Worm (Caenorhabditis elegans) whole organism, L1 larva: ENCODE measurements around the gene nucl-1.

Experiments
- C04F5.9 ChIP-seq: sonication (generic microtip); optimal IDR thresholded peaks from 2 replicates; lab custom pipeline; 2016; ENCODE audit warnings: missing genetic modification characterization, missing compliant biosample characterization
- F16B12.6 ChIP-seq: fragments of 150-350 bp; optimal IDR thresholded peaks from 2 replicates; lab custom pipeline; 2014; ENCODE audit warnings: missing biosample characterization, missing genetic modification characterization
- Y116A8C.19 ChIP-seq: sonication (generic microtip); optimal IDR thresholded peaks from 2 replicates; lab custom pipeline; 2016; ENCODE audit warnings: missing compliant biosample characterization, missing genetic modification characterization, borderline replicate concordance
- alr-1 ChIP-seq: fragments of 200-800 bp; sonication (Bioruptor generic); optimal IDR thresholded peaks from 2 replicates; lab custom pipeline; 2018; ENCODE audit warnings: borderline replicate concordance, mild to moderate bottlenecking, missing genetic modification characterization, missing compliant biosample characterization
- ama-1 ChIP-seq: fragments of 150-350 bp; optimal IDR thresholded peaks from 2 replicates; lab custom pipeline; 2014
- blmp-1 ChIP-seq: fragments of 150-350 bp; optimal IDR thresholded peaks from 2 replicates; lab custom pipeline; 2014; ENCODE audit warnings: missing biosample characterization, missing genetic modification characterization
- ceh-63 ChIP-seq: fragments of 200-800 bp; sonication (Bioruptor generic); optimal IDR thresholded peaks from 2 replicates; lab custom pipeline; 2018; ENCODE audit warnings: mild to moderate bottlenecking, missing genetic modification characterization, missing compliant biosample characterization
- ceh-8 ChIP-seq: fragments of 200-800 bp; sonication (Bioruptor generic); optimal IDR thresholded peaks from 2 replicates; lab custom pipeline; 2018; ENCODE audit warnings: mild to moderate bottlenecking, missing genetic modification characterization, moderate library complexity, missing compliant biosample characterization
- ceh-82 ChIP-seq, 3 experiments: fragments of 150-350 bp in 1 of 3; sonication (generic microtip) in 2 of 3; optimal IDR thresholded peaks; 2 replicates each; lab custom pipeline; 2014 to 2017; ENCODE audit warnings: missing biosample characterization in 3 of 3, missing genetic modification characterization in 3 of 3
- ceh-90 ChIP-seq: sonication (generic microtip); optimal IDR thresholded peaks from 2 replicates; lab custom pipeline; 2016; ENCODE audit warnings: missing genetic modification characterization, missing compliant biosample characterization
- efl-1 ChIP-seq, 4 experiments: fragments of 150-350 bp; optimal IDR thresholded peaks in 3 of 4; peaks in 1 of 4; 1 replicate in 1 of 4; 2 replicates in 3 of 4; lab custom pipeline; 2014; ENCODE audit warnings: missing biosample characterization in 2 of 4, missing genetic modification characterization in 2 of 4, missing genetic modification reagents in 2 of 4
- egl-13 ChIP-seq: sonication (generic microtip); optimal IDR thresholded peaks from 2 replicates; lab custom pipeline; 2016; ENCODE audit warnings: missing genotype, missing genetic modification reagents, missing genetic modification characterization, missing compliant biosample characterization
- egl-27 ChIP-seq, 2 experiments: fragments of 150-350 bp in 1 of 2; sonication (generic microtip); optimal IDR thresholded peaks; 3 replicates each; lab custom pipeline; 2017 to 2018; ENCODE audit warnings: missing biosample characterization in 2 of 2, missing genetic modification characterization in 2 of 2, missing genetic modification reagents in 2 of 2
- elt-3 ChIP-seq, 6 experiments: fragments of 150-350 bp in 1 of 6; sonication (generic microtip); optimal IDR thresholded peaks; 2 replicates each; lab custom pipeline; 2017 to 2018; ENCODE audit warnings: missing biosample characterization in 6 of 6, missing genetic modification characterization in 6 of 6, inconsistent platforms in 1 of 6
- fkh-10 ChIP-seq: sonication (generic microtip); optimal IDR thresholded peaks from 2 replicates; lab custom pipeline; 2017; ENCODE audit warnings: missing biosample characterization, missing genetic modification reagents, missing genetic modification characterization
- fkh-4 ChIP-seq: sonication (generic microtip); optimal IDR thresholded peaks from 2 replicates; lab custom pipeline; 2016; ENCODE audit warnings: missing compliant biosample characterization, missing genetic modification characterization, borderline replicate concordance
- fos-1 ChIP-seq: fragments of 150-350 bp; optimal IDR thresholded peaks from 2 replicates; lab custom pipeline; 2014; ENCODE audit warnings: missing biosample characterization, missing genetic modification characterization
- grh-1 ChIP-seq: fragments of 200-800 bp; sonication (Bioruptor generic); IDR thresholded peaks from 2 replicates; pipeline ENCODE4 v1.3.6; 2022; ENCODE audit warnings: missing genetic modification reagents, missing genetic modification characterization, missing compliant biosample characterization
- irx-1 ChIP-seq: sonication (generic microtip); optimal IDR thresholded peaks from 2 replicates; lab custom pipeline; 2016; ENCODE audit warnings: missing genetic modification characterization, missing compliant biosample characterization
- lin-14 ChIP-seq: fragments of 200-800 bp; sonication (Bioruptor generic); optimal IDR thresholded peaks from 2 replicates; lab custom pipeline; 2018; ENCODE audit warnings: mild to moderate bottlenecking, missing genetic modification characterization, moderate library complexity, missing compliant biosample characterization
- lin-15B ChIP-seq: fragments of 150-350 bp; sonication (generic microtip); optimal IDR thresholded peaks from 3 replicates; lab custom pipeline; 2014; ENCODE audit warnings: missing biosample characterization, missing genetic modification characterization
- lin-35 ChIP-seq, 2 experiments: fragments of 150-350 bp; optimal IDR thresholded peaks; 2 replicates each; lab custom pipeline; 2014; ENCODE audit warnings: missing biosample characterization in 2 of 2, missing genetic modification characterization in 2 of 2, missing genetic modification reagents in 2 of 2
- lsy-2 ChIP-seq, 2 experiments: fragments of 150-350 bp; optimal IDR thresholded peaks; 2 replicates each; lab custom pipeline; 2014; ENCODE audit warnings: missing biosample characterization in 2 of 2, missing genetic modification characterization in 2 of 2
- mab-9 ChIP-seq: fragments of 200-800 bp; sonication (Bioruptor generic); IDR thresholded peaks from 2 replicates; pipeline ENCODE4 v1.3.6; 2022; ENCODE audit warnings: missing genetic modification reagents, missing genetic modification characterization, missing compliant biosample characterization
- mef-2 ChIP-seq: fragments of 150-350 bp; optimal IDR thresholded peaks from 2 replicates; lab custom pipeline; 2014; ENCODE audit warnings: missing biosample characterization, missing genetic modification characterization
- nhr-19 ChIP-seq: fragments of 200-800 bp; sonication (Bioruptor generic); conservative IDR thresholded peaks from 2 replicates; pipeline ENCODE4 v1.3.6; 2022; ENCODE audit warnings: missing genetic modification characterization, missing compliant biosample characterization
- nhr-85 ChIP-seq: sonication (generic microtip); peaks from one replicate; lab custom pipeline; 2016; ENCODE audit warnings: missing genetic modification characterization, inconsistent platforms, missing compliant biosample characterization
- nhr-90 ChIP-seq: sonication (generic microtip); optimal IDR thresholded peaks from 2 replicates; lab custom pipeline; 2016; ENCODE audit warnings: mild to moderate bottlenecking, missing genetic modification characterization, missing compliant biosample characterization; ENCODE audit not compliant: poor library complexity
- skn-1 ChIP-seq: fragments of 150-350 bp; optimal IDR thresholded peaks from 2 replicates; lab custom pipeline; 2014; ENCODE audit warnings: missing biosample characterization, missing genetic modification characterization
- snpc-4 ChIP-seq: fragments of 150-350 bp; optimal IDR thresholded peaks from 2 replicates; lab custom pipeline; 2014; ENCODE audit warnings: missing biosample characterization, missing genetic modification characterization
- snu-23 ChIP-seq: sonication (generic microtip); optimal IDR thresholded peaks from 2 replicates; lab custom pipeline; 2016; ENCODE audit warnings: missing genetic modification characterization, missing compliant biosample characterization
- sptf-1 ChIP-seq: fragments of 150-350 bp; optimal IDR thresholded peaks from 2 replicates; lab custom pipeline; 2014; ENCODE audit warnings: missing biosample characterization, missing genetic modification characterization
- swsn-7 ChIP-seq: sonication (generic microtip); optimal IDR thresholded peaks from 2 replicates; lab custom pipeline; 2016; ENCODE audit warnings: missing genetic modification characterization, missing compliant biosample characterization
- tbx-2 ChIP-seq: sonication (generic microtip); optimal IDR thresholded peaks from 2 replicates; lab custom pipeline; 2016; ENCODE audit warnings: missing genetic modification characterization, missing compliant biosample characterization
- tlp-1 ChIP-seq: fragments of 150-350 bp; optimal IDR thresholded peaks from 2 replicates; lab custom pipeline; 2014; ENCODE audit warnings: missing biosample characterization, missing genetic modification characterization
- unc-130 ChIP-seq: fragments of 150-350 bp; optimal IDR thresholded peaks from 2 replicates; lab custom pipeline; 2017; ENCODE audit warnings: missing biosample characterization, missing genetic modification characterization, inconsistent platforms
- unc-30 ChIP-seq: sonication (generic microtip); optimal IDR thresholded peaks from 2 replicates; lab custom pipeline; 2017; ENCODE audit warnings: missing biosample characterization, missing genetic modification characterization
- unc-62 ChIP-seq: fragments of 150-350 bp; optimal IDR thresholded peaks from 2 replicates; lab custom pipeline; 2014; ENCODE audit warnings: missing biosample characterization, missing genetic modification reagents, missing genetic modification characterization
- unc-86 ChIP-seq: sonication (generic microtip); optimal IDR thresholded peaks from 2 replicates; lab custom pipeline; 2016; ENCODE audit warnings: missing genetic modification characterization, missing compliant biosample characterization
- vab-15 ChIP-seq: sonication (generic microtip); optimal IDR thresholded peaks from 2 replicates; lab custom pipeline; 2017; ENCODE audit warnings: missing genotype, mild to moderate bottlenecking, missing genetic modification characterization, missing compliant biosample characterization
- xbp-1 ChIP-seq: sonication (generic microtip); optimal IDR thresholded peaks from 2 replicates; lab custom pipeline; 2016; ENCODE audit warnings: missing genetic modification characterization, missing compliant biosample characterization
- zag-1 ChIP-seq: fragments of 150-350 bp; optimal IDR thresholded peaks from 2 replicates; lab custom pipeline; 2014; ENCODE audit warnings: missing biosample characterization, missing genetic modification characterization
- zip-4 ChIP-seq: fragments of 200-800 bp; sonication (Bioruptor generic); optimal IDR thresholded peaks from 2 replicates; lab custom pipeline; 2018; ENCODE audit warnings: mild to moderate bottlenecking, missing genetic modification characterization, moderate library complexity, missing compliant biosample characterization

nucl-1 gene

DNA sequence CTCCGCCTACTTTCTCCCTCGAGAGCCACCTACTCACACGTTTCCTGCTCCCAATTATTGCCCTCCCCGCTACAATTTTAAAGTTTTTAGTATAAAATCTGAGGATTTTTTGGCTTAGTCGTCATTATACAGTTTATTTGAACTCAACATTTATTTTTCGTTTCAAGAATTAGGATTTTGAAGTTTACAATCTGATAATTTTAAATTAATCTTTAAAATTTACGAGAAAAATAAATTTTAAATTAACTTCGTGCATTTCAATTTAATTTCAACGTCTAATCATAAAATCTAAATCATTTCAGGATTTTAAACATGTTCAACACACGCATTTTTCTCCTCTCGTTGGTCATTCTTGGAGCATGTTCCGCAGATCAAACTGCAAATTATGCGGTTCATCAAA, 39.6 kb upstream of the nucl-1 start, which contains the start of gene F35H10.2:
Gene F35H10.2, plus strand, starts transcription at position 301 of the 400 bp plus-strand sequence.
- TF ChIP-seq xbp-1: no peak
- TF ChIP-seq egl-27 (tag; optimal IDR thresholded peaks at IDR 0.05; lab: Kevin White, UChicago): no peak
- no peak for TF ChIP-seq F16B12.6 (tag; lab: Kevin White, UChicago)
- TF ChIP-seq ceh-63 (GFP tag; lab: Kevin White, UChicago): no peak
- no peak for TF ChIP-seq nhr-90 (tag; lab: Kevin White, UChicago)
- TF ChIP-seq lin-15B (tag; lab: Kevin White, UChicago): no peak
- TF ChIP-seq alr-1 (tag; lab: Kevin White, UChicago): no peak
- TF ChIP-seq efl-1 (optimal IDR thresholded peaks at IDR 0.05; lab: Kevin White, UChicago): no peak
- TF ChIP-seq efl-1 (GFP tag; optimal IDR thresholded peaks at IDR 0.05 in 1 of 2; lab: Kevin White, UChicago): no peak
- no peak for TF ChIP-seq swsn-7 (tag; lab: Kevin White, UChicago)
- no peak for TF ChIP-seq C04F5.9 (tag; lab: Kevin White, UChicago)

ce11 chrIV:8325667-8326066, 36.3 kb upstream of the nucl-1 start, which contains the start of gene F35H10.3:
TSS of gene F35H10.3 (plus strand) at chrIV:8325967.
- no peak for TF ChIP-seq unc-30 (tag; lab: Kevin White, UChicago)
- no peak for TF ChIP-seq fkh-4
- no peak for TF ChIP-seq tbx-2 (tag; lab: Kevin White, UChicago)
- TF ChIP-seq nhr-19: no peak
- TF ChIP-seq ama-1: no peak
- no peak for TF ChIP-seq unc-130 (tag; lab: Kevin White, UChicago)
- no peak for TF ChIP-seq zip-4 (GFP tag; lab: Kevin White, UChicago)
- TF ChIP-seq xbp-1: no peak
- TF ChIP-seq unc-62 (GFP tag; lab: Kevin White, UChicago): no peak
- TF ChIP-seq ceh-8 (GFP tag; lab: Kevin White, UChicago): no peak
- no peak for TF ChIP-seq C04F5.9 (tag; lab: Kevin White, UChicago)
- TF ChIP-seq lin-35 (GFP tag; optimal IDR thresholded peaks at IDR 0.05; lab: Kevin White, UChicago): no peak
- no peak for TF ChIP-seq fos-1 (tag; lab: Kevin White, UChicago)
- no peak for TF ChIP-seq Y116A8C.19 (tag; lab: Kevin White, UChicago)
- no peak for TF ChIP-seq skn-1 (tag; lab: Kevin White, UChicago)
- TF ChIP-seq alr-1 (tag; lab: Kevin White, UChicago): no peak
- no peak for TF ChIP-seq grh-1 (GFP tag; lab: Robert Waterston, UW)
- no peak for TF ChIP-seq egl-13 (tag; lab: Kevin White, UChicago)
- TF ChIP-seq sptf-1 (tag; lab: Kevin White, UChicago): no peak

ce11 chrIV:8318799-8319198, 29.5 kb upstream of the nucl-1 start:
- TF ChIP-seq blmp-1 (tag; lab: Kevin White, UChicago) (peak; percentile 76), snpc-4 (no peak), nhr-85 (peak; percentile 71), lin-14 (GFP tag; lab: Kevin White, UChicago) (peak; percentile 40)

ce11 chrIV:8317800-8318199, 28.5 kb upstream of the nucl-1 start:
- TF ChIP-seq tlp-1 (tag; lab: Kevin White, UChicago): no peak
- TF ChIP-seq lin-14 (GFP tag; lab: Kevin White, UChicago): peak; percentile 39
- no peak for TF ChIP-seq unc-86 (tag; lab: Kevin White, UChicago)
- TF ChIP-seq mef-2 (tag; lab: Kevin White, UChicago): no peak
- TF ChIP-seq mab-9: no peak
- no peak for TF ChIP-seq lin-35 (GFP tag; optimal IDR thresholded peaks at IDR 0.05; lab: Kevin White, UChicago)
- no peak for TF ChIP-seq nhr-19
- TF ChIP-seq zag-1 (tag; lab: Kevin White, UChicago): no peak
- TF ChIP-seq blmp-1 (tag; lab: Kevin White, UChicago): peak; percentile 97
- TF ChIP-seq efl-1 (optimal IDR thresholded peaks at IDR 0.05; lab: Kevin White, UChicago): no peak
- no peak for TF ChIP-seq efl-1 (GFP tag; optimal IDR thresholded peaks at IDR 0.05 in 1 of 2; lab: Kevin White, UChicago)
- no peak for TF ChIP-seq irx-1 (tag; lab: Kevin White, UChicago)
- TF ChIP-seq fkh-10 (GFP tag; lab: Kevin White, UChicago): no peak
- TF ChIP-seq lsy-2 (tag; optimal IDR thresholded peaks at IDR 0.05; lab: Kevin White, UChicago): no peak
- TF ChIP-seq ceh-90: no peak
- TF ChIP-seq elt-3 (tag; optimal IDR thresholded peaks at IDR 0.05; lab: Kevin White, UChicago): peak in 2 of 6 experiments; percentile 5 to 13
- TF ChIP-seq ceh-82 (tag; optimal IDR thresholded peaks at IDR 0.05; lab: Kevin White, UChicago): no peak
- no peak for TF ChIP-seq snu-23 (GFP tag; lab: Kevin White, UChicago)
- TF ChIP-seq unc-62 (GFP tag; lab: Kevin White, UChicago): no peak
- no peak for TF ChIP-seq vab-15 (tag; lab: Kevin White, UChicago)
